Fruit fly (Drosophila melanogaster): ENCODE measurements around the gene dy.

Gene dy

DNA sequence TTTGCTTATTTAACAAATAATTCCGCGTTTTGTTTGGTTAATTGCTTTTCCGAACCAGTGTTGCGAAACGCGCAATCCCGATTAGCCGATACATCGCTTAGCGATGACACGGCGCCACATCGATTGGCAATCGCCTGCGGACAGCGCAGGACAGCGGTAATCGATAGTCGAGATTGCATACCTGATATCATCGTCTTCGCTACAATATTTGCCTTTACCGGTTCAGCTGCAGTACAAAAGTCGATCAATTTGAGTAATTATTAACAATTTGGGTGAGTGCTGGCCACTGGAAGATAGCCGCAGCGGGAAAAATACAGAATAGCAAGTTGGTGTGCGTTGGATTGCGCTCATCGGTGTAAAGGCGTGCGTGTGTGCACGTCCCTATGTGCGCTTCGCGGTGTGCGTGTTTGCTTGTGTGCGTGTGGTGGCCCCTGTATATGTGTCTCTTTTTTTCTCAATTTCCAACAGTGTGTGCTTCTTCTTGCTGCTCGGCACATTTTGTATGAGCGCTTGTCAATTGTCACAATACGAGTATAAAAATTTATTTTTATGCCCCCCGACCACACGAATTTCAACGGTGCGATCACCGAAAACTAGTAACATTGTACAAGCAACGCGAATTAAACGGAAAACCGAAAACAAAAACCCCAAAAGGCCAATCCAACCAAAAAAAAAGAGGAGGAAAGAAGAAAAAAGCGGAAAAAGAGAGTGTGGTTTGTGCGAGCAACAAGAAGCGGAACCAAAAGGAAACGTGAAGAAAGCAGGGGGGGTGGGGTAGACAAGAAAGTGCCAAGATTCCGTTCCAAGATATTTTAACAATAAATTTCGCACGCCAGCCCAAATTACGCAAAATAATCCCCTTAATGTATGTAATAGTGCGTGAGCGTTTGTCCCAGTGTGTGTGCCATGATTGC is 14.1 kb upstream of the dy start, which contains the start of gene CkIIbeta:
CkIIbeta (plus strand) TSS at position 119 of the 914 bp plus-strand sequence.
- TF ChIP-seq CG13624 (GFP tag; optimal IDR thresholded peaks at IDR 0.05) (peak; percentile 63), trh (GFP tag; optimal IDR thresholded peaks at IDR 0.05) (no peak), CG18764 (GFP tag; optimal IDR thresholded peaks at IDR 0.05) (peak; percentile 39), CG17385 (GFP tag; optimal IDR thresholded peaks at IDR 0.05) (peak; percentile 95), CG8089 (GFP tag; optimal IDR thresholded peaks at IDR 0.05) (peak; percentile 14), sens (GFP tag) (peak; percentile 91), CG11695 (GFP tag; IDR thresholded peaks at IDR 0.05) (no peak), org-1 (GFP tag; optimal IDR thresholded peaks at IDR 0.05) (no peak), CG8924 (tag; optimal IDR thresholded peaks at IDR 0.05) (peak; percentile 56), CG14710 (tag; optimal IDR thresholded peaks at IDR 0.05) (peak; percentile 93), zfh2 (GFP tag; optimal IDR thresholded peaks at IDR 0.05) (peak; percentile 67), Doc3 (GFP tag; IDR thresholded peaks at IDR 0.05; ENCODE audit: partially characterized antibody) (peak; percentile 89), Hmx (GFP tag; optimal IDR thresholded peaks at IDR 0.05) (no peak), nom (GFP tag; optimal IDR thresholded peaks at IDR 0.05) (peak; percentile 19), BEAF-32 (GFP tag; optimal IDR thresholded peaks at IDR 0.05) (peak; percentile 98), ken (GFP tag; IDR thresholded peaks at IDR 0.05) (peak; percentile 62; the same call in 1 of the 3 replicates), CG5953 (GFP tag; IDR thresholded peaks at IDR 0.05) (no peak), NfI (GFP tag; optimal IDR thresholded peaks at IDR 0.05) (peak; percentile 35), CG7839 (tag; optimal IDR thresholded peaks at IDR 0.05) (peak; percentile 16), Nf-YA (GFP tag; IDR thresholded peaks at IDR 0.05) (no peak), Hsf (GFP tag; optimal IDR thresholded peaks at IDR 0.05) (peak; percentile 39), twi (tag; optimal IDR thresholded peaks at IDR 0.05) (peak; percentile 12), run (tag; optimal IDR thresholded peaks at IDR 0.05) (no peak), B-H1 (GFP tag; IDR thresholded peaks at IDR 0.05) (no peak), CG18262 (tag; optimal IDR thresholded peaks at IDR 0.05) (peak; percentile 4), gfzf (GFP tag; optimal IDR thresholded peaks at IDR 0.05) (peak; percentile 73), grau (tag; optimal IDR thresholded peaks at IDR 0.05) (peak; percentile 41), CG12659 (GFP tag; optimal IDR thresholded peaks at IDR 0.05) (peak; percentile 82), D19B (GFP tag; optimal IDR thresholded peaks at IDR 0.05) (no peak), chm (GFP tag; IDR thresholded peaks at IDR 0.05) (no peak), tna (GFP tag; IDR thresholded peaks at IDR 0.05; ENCODE audit: partially characterized antibody) (peak; percentile 90), Fer2 (tag; optimal IDR thresholded peaks at IDR 0.05) (no peak), CG2889 (GFP tag; IDR thresholded peaks at IDR 0.05) (no peak), Jarid2 (GFP tag; optimal IDR thresholded peaks at IDR 0.05) (no peak), CG12391 (tag; optimal IDR thresholded peaks at IDR 0.05) (peak; percentile 31), BtbVII (GFP tag; optimal IDR thresholded peaks at IDR 0.05) (no peak), CG10959 (GFP tag; IDR thresholded peaks at IDR 0.05) (no peak), CG15479 (GFP tag; optimal IDR thresholded peaks at IDR 0.05) (peak; percentile 46), sd (tag; optimal IDR thresholded peaks at IDR 0.05) (peak; percentile 49), CG6254 (GFP tag; optimal IDR thresholded peaks at IDR 0.05) (no peak), onecut (GFP tag; IDR thresholded peaks at IDR 0.05) (0 out of 2 replicates have a peak, but pooled peaks have one; percentile 14), Bgb (GFP tag; IDR thresholded peaks at IDR 0.05; ENCODE audit: partially characterized antibody) (peak; percentile 96), CG14965 (GFP tag; optimal IDR thresholded peaks at IDR 0.05; ENCODE audit: borderline replicate concordance) (no peak), cas (GFP tag; IDR thresholded peaks at IDR 0.05) (no peak), Bteb2 (GFP tag; optimal IDR thresholded peaks at IDR 0.05) (no peak), CTCF (GFP tag; optimal IDR thresholded peaks at IDR 0.05) (no peak), lilli (GFP tag; optimal IDR thresholded peaks at IDR 0.05) (peak; percentile 63), Elba2 (GFP tag; optimal IDR thresholded peaks at IDR 0.05) (no peak), Atf3 (GFP tag; optimal IDR thresholded peaks at IDR 0.05) (peak; percentile 45)
